Worm (Caenorhabditis elegans) whole organism, L3 larva: Measurements from ENCODE around the gene cpl-1.

Experiments
- elt-2 ChIP-seq: sonication (generic microtip); optimal IDR thresholded peaks from 2 replicates; lab custom pipeline; 2016; ENCODE audit warnings: missing genetic modification reagents, mild to moderate bottlenecking, missing genetic modification characterization, missing compliant biosample characterization
- elt-3 ChIP-seq, 3 experiments: fragments of 150-350 bp in 1 of 3; sonication (generic microtip) in 2 of 3; optimal IDR thresholded peaks; 2 replicates in 2 of 3; 4 replicates in 1 of 3; lab custom pipeline; 2014 to 2017; ENCODE audit warnings: missing biosample characterization in 3 of 3, missing genetic modification characterization in 3 of 3
- nhr-237 ChIP-seq: fragments of 150-350 bp; optimal IDR thresholded peaks from 2 replicates; lab custom pipeline; 2014; ENCODE audit warnings: missing biosample characterization, missing genetic modification characterization
- snpc-4 ChIP-seq: fragments of 150-350 bp; optimal IDR thresholded peaks from 2 replicates; lab custom pipeline; 2014; ENCODE audit warnings: missing biosample characterization, missing genetic modification characterization

DNA sequence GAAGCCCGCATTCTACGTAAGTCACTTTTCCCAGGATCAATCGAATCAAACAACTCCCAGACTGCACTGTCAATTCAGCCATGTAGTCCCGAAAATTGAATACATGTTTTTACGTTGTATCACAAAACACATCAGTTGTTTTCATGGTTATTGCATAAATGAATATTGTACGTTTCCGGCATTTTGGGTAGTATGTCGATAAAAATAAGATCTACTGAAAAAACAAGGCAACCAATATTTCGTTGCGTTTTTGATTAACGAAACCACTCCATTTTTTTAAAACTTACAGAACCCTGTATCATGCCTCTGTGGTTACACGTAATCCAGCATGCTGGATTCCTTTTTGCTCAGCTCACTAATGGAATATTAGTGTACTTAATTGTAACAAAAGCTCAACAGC is 22.0 kb downstream of the cpl-1 start, which contains the start of gene str-149:
- no peak for TF ChIP-seq elt-2 (tag; lab: Kevin White, UChicago)
- no peak for TF ChIP-seq snpc-4 (tag; lab: Kevin White, UChicago)
- TF ChIP-seq elt-3 (tag; optimal IDR thresholded peaks at IDR 0.05; lab: Kevin White, UChicago): no peak
- TF ChIP-seq nhr-237 (tag; lab: Kevin White, UChicago): no peak
